Worm (Caenorhabditis elegans): Measurements from ENCODE around the gene pkn-1.
A peak's percentile ranks its signal among the peaks of the same experiment; 100 is the strongest.

The pkn-1 gene

ce11 chrX:10377663-10378062 is 19.4 kb upstream of the pkn-1 start (continued):
- no peak for TF ChIP-seq unc-130 (GFP tag; optimal IDR thresholded peaks at IDR 0.05)
- no peak for TF ChIP-seq Y48G9A.11 (GFP tag; IDR thresholded peaks at IDR 0.05)
- TF ChIP-seq Y105C5A.15 (GFP tag; IDR thresholded peaks at IDR 0.05) = no peak
- peak; percentile 89 for TF ChIP-seq mxl-3 (GFP tag; optimal IDR thresholded peaks at IDR 0.05)
- peak; percentile 92 for TF ChIP-seq rbr-2 (tag; optimal IDR thresholded peaks at IDR 0.05)
- no peak for TF ChIP-seq snpc-4 (tag; optimal IDR thresholded peaks at IDR 0.05)
- TF ChIP-seq zip-11 (GFP tag; IDR thresholded peaks at IDR 0.05) = no peak
- TF ChIP-seq nhr-10 (tag; optimal IDR thresholded peaks at IDR 0.05) = no peak
- TF ChIP-seq zip-2 (tag; optimal IDR thresholded peaks at IDR 0.05) = no peak
- TF ChIP-seq F44E2.7 (GFP tag; IDR thresholded peaks at IDR 0.05) = no peak
- TF ChIP-seq Y75B8A.6 (GFP tag; IDR thresholded peaks at IDR 0.05) = no peak
- no peak for TF ChIP-seq unc-39 (tag; optimal IDR thresholded peaks at IDR 0.05)
- TF ChIP-seq ztf-7 (tag; optimal IDR thresholded peaks at IDR 0.05) = peak; percentile 67
- TF ChIP-seq dpl-1 (GFP tag; optimal IDR thresholded peaks at IDR 0.05) = peak; percentile 78
- TF ChIP-seq nhr-25 (tag; optimal IDR thresholded peaks at IDR 0.05; ENCODE audit: borderline replicate concordance, insufficient read depth) = peak; percentile 67

ce11 chrX:10379678-10380077 is 17.4 kb upstream of the pkn-1 start, which contains the start of gene rme-4:
Gene rme-4, minus strand, starts transcription at chrX:10379845.
- no peak for TF ChIP-seq Y48G9A.11 (GFP tag; IDR thresholded peaks at IDR 0.05)
- no peak for TF ChIP-seq hlh-30 (tag; optimal IDR thresholded peaks at IDR 0.05; ENCODE audit: insufficient read depth)
- peak; percentile 54; the same call in 1 of the 2 replicates for TF ChIP-seq ceh-20 (GFP tag; IDR thresholded peaks at IDR 0.05)
- no peak for TF ChIP-seq lin-15B (tag; optimal IDR thresholded peaks at IDR 0.05)
- TF ChIP-seq mdl-1 (tag; optimal IDR thresholded peaks at IDR 0.05) = no peak
- TF ChIP-seq lin-38 (GFP tag; IDR thresholded peaks at IDR 0.05) = no peak
- no peak for TF ChIP-seq nhr-237 (tag; optimal IDR thresholded peaks at IDR 0.05)
- no peak for TF ChIP-seq nhr-111 (GFP tag; optimal IDR thresholded peaks at IDR 0.05)
- no peak for TF ChIP-seq F44E2.7 (GFP tag; IDR thresholded peaks at IDR 0.05)
- TF ChIP-seq ama-1 (optimal IDR thresholded peaks at IDR 0.05) = no peak
- no peak for TF ChIP-seq snpc-1.2 (GFP tag; IDR thresholded peaks at IDR 0.05)
- TF ChIP-seq ceh-32 (tag; optimal IDR thresholded peaks at IDR 0.05; ENCODE audit: poor library complexity) = no peak
- TF ChIP-seq F49E8.2 (tag; optimal IDR thresholded peaks at IDR 0.05; ENCODE audit: borderline replicate concordance) = no peak
- no peak for TF ChIP-seq aly-2 (tag; optimal IDR thresholded peaks at IDR 0.05)
- TF ChIP-seq tag-97 (GFP tag; IDR thresholded peaks at IDR 0.05) = no peak
- TF ChIP-seq pqm-1 (tag; optimal IDR thresholded peaks at IDR 0.05) = peak; percentile 55
- no peak for TF ChIP-seq fkh-10 (GFP tag; optimal IDR thresholded peaks at IDR 0.05)
- TF ChIP-seq nhr-11 (tag; optimal IDR thresholded peaks at IDR 0.05) = no peak
- no peak for TF ChIP-seq mes-2 (tag; optimal IDR thresholded peaks at IDR 0.05; ENCODE audit: poor library complexity, severe bottlenecking)
- TF ChIP-seq D1046.2 (GFP tag; IDR thresholded peaks at IDR 0.05) = no peak
- TF ChIP-seq Y5F2A.4 (GFP tag; optimal IDR thresholded peaks at IDR 0.05) = no peak
- TF ChIP-seq nhr-28 (tag; optimal IDR thresholded peaks at IDR 0.05) = peak; percentile 58
- no peak for TF ChIP-seq ztf-11 (tag; optimal IDR thresholded peaks at IDR 0.05)
- no peak for TF ChIP-seq php-3 (GFP tag; IDR thresholded peaks at IDR 0.05)
- peak in 1 of 2 experiments; percentile 22 for TF ChIP-seq unc-62 (GFP tag; optimal IDR thresholded peaks at IDR 0.05 in 1 of 2)
- no peak for TF ChIP-seq unc-62 (tag; optimal IDR thresholded peaks at IDR 0.05)
- no peak for TF ChIP-seq hif-1 (tag; optimal IDR thresholded peaks at IDR 0.05)
- TF ChIP-seq dmd-6 (GFP tag; IDR thresholded peaks at IDR 0.05) = peak; percentile 62; the same call in 1 of the 2 replicates
- TF ChIP-seq jun-1 (tag; optimal IDR thresholded peaks at IDR 0.05) = no peak
- no peak for TF ChIP-seq ztf-7 (tag; optimal IDR thresholded peaks at IDR 0.05)
- no peak for TF ChIP-seq attf-4 (tag; optimal IDR thresholded peaks at IDR 0.05)
- TF ChIP-seq T20F7.1 (GFP tag; optimal IDR thresholded peaks at IDR 0.05) = peak; percentile 9
- TF ChIP-seq daf-16 (GFP tag; optimal IDR thresholded peaks at IDR 0.05) = no peak
- TF ChIP-seq daf-16 (tag; optimal IDR thresholded peaks at IDR 0.05) = peak; percentile 65
- TF ChIP-seq tra-1 (GFP tag; IDR thresholded peaks at IDR 0.05) = no peak
- TF ChIP-seq ZK337.2 (GFP tag; IDR thresholded peaks at IDR 0.05) = no peak
- no peak for TF ChIP-seq rbr-2 (tag; optimal IDR thresholded peaks at IDR 0.05)
- TF ChIP-seq daf-12 (tag; optimal IDR thresholded peaks at IDR 0.05) = no peak
- no peak for TF ChIP-seq madf-9 (GFP tag; conservative IDR thresholded peaks at IDR 0.05)
- no peak for TF ChIP-seq nhr-77 (tag; optimal IDR thresholded peaks at IDR 0.05)
- TF ChIP-seq lin-13 (GFP tag; optimal IDR thresholded peaks at IDR 0.05) = no peak

All from whole organism, L4 larva.